Worm (Caenorhabditis elegans) whole organism, late embryonic: ENCODE results near the gene F26F12.2.

Source experiments
- K09A11.1 ChIP-seq: sonication (generic microtip); optimal IDR thresholded peaks from 2 replicates; lab custom pipeline; 2017; ENCODE audit warnings: antibody characterized with exemption, mild to moderate bottlenecking, missing genetic modification characterization, missing compliant biosample characterization; ENCODE audit not compliant: insufficient read depth
- ahr-1 ChIP-seq: sonication (generic microtip); optimal IDR thresholded peaks from 2 replicates; lab custom pipeline; 2016; ENCODE audit warnings: missing genetic modification characterization, missing compliant biosample characterization
- ceh-18 ChIP-seq: sonication (generic microtip); optimal IDR thresholded peaks from 2 replicates; lab custom pipeline; 2016; ENCODE audit warnings: missing genetic modification characterization, missing compliant biosample characterization
- elt-2 ChIP-seq: sonication (generic microtip); optimal IDR thresholded peaks from 2 replicates; lab custom pipeline; 2016; ENCODE audit warnings: missing genetic modification reagents, missing genetic modification characterization, missing compliant biosample characterization
- elt-4 ChIP-seq: sonication (generic microtip); optimal IDR thresholded peaks from 2 replicates; lab custom pipeline; 2016; ENCODE audit warnings: missing genetic modification characterization, missing compliant biosample characterization
- fkh-10 ChIP-seq: fragments of 150-350 bp; optimal IDR thresholded peaks from 2 replicates; lab custom pipeline; 2014; ENCODE audit warnings: missing biosample characterization, missing genetic modification reagents, missing genetic modification characterization
- hlh-15 ChIP-seq: sonication (generic microtip); optimal IDR thresholded peaks from 2 replicates; lab custom pipeline; 2016; ENCODE audit warnings: missing genetic modification characterization, missing compliant biosample characterization
- hlh-30 ChIP-seq: sonication (generic microtip); optimal IDR thresholded peaks from 2 replicates; lab custom pipeline; 2017; ENCODE audit warnings: antibody characterized with exemption, missing genetic modification characterization, missing compliant biosample characterization; ENCODE audit not compliant: insufficient read depth
- madf-2 ChIP-seq: sonication (generic microtip); optimal IDR thresholded peaks from 2 replicates; lab custom pipeline; 2017; ENCODE audit warnings: missing genetic modification characterization, missing compliant biosample characterization
- pros-1 ChIP-seq: fragments of 150-350 bp; optimal IDR thresholded peaks from 2 replicates; lab custom pipeline; 2014; ENCODE audit warnings: missing biosample characterization, missing genetic modification reagents, missing genetic modification characterization
- ttx-3 ChIP-seq: sonication (generic microtip); optimal IDR thresholded peaks from 2 replicates; lab custom pipeline; 2016; ENCODE audit warnings: missing genetic modification reagents, missing genetic modification characterization, missing compliant biosample characterization

- TF ChIP-seq ttx-3 (tag; lab: Kevin White, UChicago) (no peak), ceh-18 (tag; lab: Kevin White, UChicago) (no peak), pros-1 (tag; lab: Kevin White, UChicago) (no peak), hlh-15 (tag; lab: Kevin White, UChicago) (no peak), ahr-1 (tag; lab: Kevin White, UChicago) (no peak), K09A11.1 (tag; lab: Kevin White, UChicago) (no peak), madf-2 (tag; lab: Kevin White, UChicago) (no peak), elt-2 (no peak), hlh-30 (tag; lab: Kevin White, UChicago) (no peak), elt-4 (no peak), fkh-10 (GFP tag; lab: Kevin White, UChicago) (no peak)
Measured at ce11 chrV:5876966-5877365, 38.6 kb upstream of the F26F12.2 start.
